Fruit fly (Drosophila melanogaster): ENCODE measurements around the gene Sf3a2.

The Sf3a2 gene

dm6 chr3L:12831290-12831952 lies 17.6 kb upstream of the Sf3a2 start:
- TF ChIP-seq EcR (GFP tag; optimal IDR thresholded peaks at IDR 0.05) (no peak), CG13204 (GFP tag; optimal IDR thresholded peaks at IDR 0.05) (no peak), gl (tag; optimal IDR thresholded peaks at IDR 0.05) (no peak), CG32121 (GFP tag; IDR thresholded peaks at IDR 0.05) (peak; percentile 61; the same call in 1 of the 2 replicates), Ets98B (GFP tag; IDR thresholded peaks at IDR 0.05) (no peak; the same call in 1 of the 2 replicates), CG8159 (tag; optimal IDR thresholded peaks at IDR 0.05) (peak; percentile 76), CG9948 (tag; optimal IDR thresholded peaks at IDR 0.05) (peak; percentile 76), CG15710 (tag; optimal IDR thresholded peaks at IDR 0.05) (peak; percentile 73), CG14655 (GFP tag; optimal IDR thresholded peaks at IDR 0.05) (no peak), rn (GFP tag; IDR thresholded peaks at IDR 0.05) (no peak; the same call in none of the 2 replicates), fd96Ca (GFP tag; IDR thresholded peaks at IDR 0.05) (no peak), CG4496 (GFP tag; IDR thresholded peaks at IDR 0.05) (no peak; the same call in 1 of the 3 replicates), CG12605 (GFP tag; IDR thresholded peaks at IDR 0.05) (peak; percentile 65), CG8301 (tag; optimal IDR thresholded peaks at IDR 0.05) (peak; percentile 74), D1 (tag; optimal IDR thresholded peaks at IDR 0.05) (no peak), CG34367 (tag; optimal IDR thresholded peaks at IDR 0.05) (peak; percentile 71), CG10348 (GFP tag; IDR thresholded peaks at IDR 0.05) (no peak), Pif1B (GFP tag; optimal IDR thresholded peaks at IDR 0.05) (peak; percentile 53), CG17806 (tag; optimal IDR thresholded peaks at IDR 0.05) (peak; percentile 78), Pif1A (GFP tag; optimal IDR thresholded peaks at IDR 0.05) (peak; percentile 60), Snoo (tag; optimal IDR thresholded peaks at IDR 0.05) (peak; percentile 19)

DNA sequence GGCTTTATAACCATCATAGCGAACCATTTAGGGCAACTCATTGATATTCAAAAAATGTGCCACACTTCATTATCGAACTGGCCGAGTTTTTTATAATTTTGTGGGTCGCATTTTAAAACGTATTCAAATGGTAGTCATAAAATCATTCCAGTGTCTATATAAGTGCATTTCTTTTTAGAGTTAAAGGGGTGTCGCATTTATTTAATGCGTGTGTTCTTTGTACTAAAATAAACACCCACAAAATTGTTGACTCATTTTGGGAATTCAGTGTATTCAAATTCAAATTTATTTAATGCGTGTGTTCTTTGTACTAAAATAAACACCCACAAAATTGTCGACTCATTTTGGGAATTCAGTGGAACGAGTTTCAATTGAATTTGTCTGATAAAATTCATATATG lies 16.6 kb upstream of the Sf3a2 start:
- TF ChIP-seq Pif1A (GFP tag; optimal IDR thresholded peaks at IDR 0.05) (no peak), CG8159 (tag; optimal IDR thresholded peaks at IDR 0.05) (no peak), Snoo (tag; optimal IDR thresholded peaks at IDR 0.05) (no peak), CG12605 (GFP tag; IDR thresholded peaks at IDR 0.05) (no peak), CG9948 (tag; optimal IDR thresholded peaks at IDR 0.05) (no peak), CG14655 (GFP tag; optimal IDR thresholded peaks at IDR 0.05) (no peak), CG8301 (tag; optimal IDR thresholded peaks at IDR 0.05) (no peak), CG13204 (GFP tag; optimal IDR thresholded peaks at IDR 0.05) (no peak), D1 (tag; optimal IDR thresholded peaks at IDR 0.05) (no peak), Ets98B (GFP tag; IDR thresholded peaks at IDR 0.05) (no peak), rn (GFP tag; IDR thresholded peaks at IDR 0.05) (no peak), gl (tag; optimal IDR thresholded peaks at IDR 0.05) (no peak), CG32121 (GFP tag; IDR thresholded peaks at IDR 0.05) (no peak), fd96Ca (GFP tag; IDR thresholded peaks at IDR 0.05) (no peak)

- TF ChIP-seq gl (tag; optimal IDR thresholded peaks at IDR 0.05) (no peak), CG13204 (GFP tag; optimal IDR thresholded peaks at IDR 0.05) (no peak), Ets98B (GFP tag; IDR thresholded peaks at IDR 0.05) (no peak), rn (GFP tag; IDR thresholded peaks at IDR 0.05) (no peak), EcR (GFP tag; optimal IDR thresholded peaks at IDR 0.05) (no peak), CG10348 (GFP tag; IDR thresholded peaks at IDR 0.05) (no peak), CG34367 (tag; optimal IDR thresholded peaks at IDR 0.05) (no peak), CG9948 (tag; optimal IDR thresholded peaks at IDR 0.05) (no peak), Snoo (tag; optimal IDR thresholded peaks at IDR 0.05) (no peak), CG12605 (GFP tag; IDR thresholded peaks at IDR 0.05) (no peak), CG8301 (tag; optimal IDR thresholded peaks at IDR 0.05) (no peak), CG17806 (tag; optimal IDR thresholded peaks at IDR 0.05) (no peak), CG15710 (tag; optimal IDR thresholded peaks at IDR 0.05) (no peak), CG4496 (GFP tag; IDR thresholded peaks at IDR 0.05) (no peak), CG14655 (GFP tag; optimal IDR thresholded peaks at IDR 0.05) (no peak), D1 (tag; optimal IDR thresholded peaks at IDR 0.05) (no peak), fd96Ca (GFP tag; IDR thresholded peaks at IDR 0.05) (no peak), Pif1B (GFP tag; optimal IDR thresholded peaks at IDR 0.05) (no peak)
Observed at dm6 chr3L:12828532-12828931, 14.7 kb upstream of the Sf3a2 start.

DNA sequence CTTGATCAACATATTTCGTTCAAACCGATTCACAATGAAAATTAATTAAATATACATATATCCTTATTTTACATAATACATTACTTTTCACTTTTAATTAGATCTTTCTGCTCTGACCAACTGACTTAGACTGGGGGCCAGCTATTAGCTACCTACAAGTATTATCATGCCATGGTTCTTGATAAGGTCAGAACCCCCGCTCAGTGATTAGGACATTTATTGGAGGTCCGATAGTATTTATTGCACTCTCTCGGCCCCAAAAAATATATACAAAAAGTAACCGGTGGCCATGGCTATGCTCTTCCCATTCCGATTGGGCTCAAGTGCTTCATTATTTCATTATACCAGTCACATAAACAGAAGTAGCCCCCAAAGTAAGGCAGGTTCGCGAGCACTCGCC lies 13.9 kb upstream of the Sf3a2 start:
- TF ChIP-seq CG4496 (GFP tag; IDR thresholded peaks at IDR 0.05), result no peak
- no peak for TF ChIP-seq CG8301 (tag; optimal IDR thresholded peaks at IDR 0.05)
- no peak for TF ChIP-seq CG8159 (tag; optimal IDR thresholded peaks at IDR 0.05)
- no peak for TF ChIP-seq Pif1B (GFP tag; optimal IDR thresholded peaks at IDR 0.05)
- no peak for TF ChIP-seq Ets98B (GFP tag; IDR thresholded peaks at IDR 0.05)
- no peak for TF ChIP-seq CG10348 (GFP tag; IDR thresholded peaks at IDR 0.05)
- no peak for TF ChIP-seq CG32121 (GFP tag; IDR thresholded peaks at IDR 0.05)
- no peak for TF ChIP-seq Snoo (tag; optimal IDR thresholded peaks at IDR 0.05)
- TF ChIP-seq CG15710 (tag; optimal IDR thresholded peaks at IDR 0.05), result no peak
- TF ChIP-seq CG13204 (GFP tag; optimal IDR thresholded peaks at IDR 0.05), result no peak
- no peak for TF ChIP-seq CG12605 (GFP tag; IDR thresholded peaks at IDR 0.05)
- no peak for TF ChIP-seq fd96Ca (GFP tag; IDR thresholded peaks at IDR 0.05)
- TF ChIP-seq EcR (GFP tag; optimal IDR thresholded peaks at IDR 0.05), result no peak
- no peak for TF ChIP-seq CG14655 (GFP tag; optimal IDR thresholded peaks at IDR 0.05)
- no peak for TF ChIP-seq gl (tag; optimal IDR thresholded peaks at IDR 0.05)
- no peak for TF ChIP-seq CG34367 (tag; optimal IDR thresholded peaks at IDR 0.05)
- TF ChIP-seq rn (GFP tag; IDR thresholded peaks at IDR 0.05), result no peak

dm6 chr3L:12815756-12816155 lies 1.9 kb upstream of the Sf3a2 start:
- TF ChIP-seq D1 (tag; optimal IDR thresholded peaks at IDR 0.05) (no peak), Ets98B (GFP tag; IDR thresholded peaks at IDR 0.05) (no peak), CG8301 (tag; optimal IDR thresholded peaks at IDR 0.05) (no peak), CG15710 (tag; optimal IDR thresholded peaks at IDR 0.05) (no peak), CG34367 (tag; optimal IDR thresholded peaks at IDR 0.05) (no peak), CG9948 (tag; optimal IDR thresholded peaks at IDR 0.05) (no peak), CG8159 (tag; optimal IDR thresholded peaks at IDR 0.05) (no peak), CG14655 (GFP tag; optimal IDR thresholded peaks at IDR 0.05) (no peak), Pif1A (GFP tag; optimal IDR thresholded peaks at IDR 0.05) (no peak), CG12605 (GFP tag; IDR thresholded peaks at IDR 0.05) (no peak), CG32121 (GFP tag; IDR thresholded peaks at IDR 0.05) (no peak), fd96Ca (GFP tag; IDR thresholded peaks at IDR 0.05) (no peak), CG13204 (GFP tag; optimal IDR thresholded peaks at IDR 0.05) (no peak), CG10348 (GFP tag; IDR thresholded peaks at IDR 0.05) (no peak), CG17806 (tag; optimal IDR thresholded peaks at IDR 0.05) (no peak)
